Worm (Caenorhabditis elegans): ENCODE measurements around the gene sru-25.
"Not testable (repeated sequence)": the region's sequence is repeated elsewhere in the genome, so short reads cannot be mapped to it uniquely, and the experiment has no call there.

sru-25 gene

ce11 chrV:660210-660609 is 13.9 kb downstream of the sru-25 start, which contains the start of gene F31F4.17:
Gene F31F4.17, minus strand, starts transcription at chrV:660310.
- TF ChIP-seq pha-4 (tag; optimal IDR thresholded peaks at IDR 0.05) (no peak), che-1 (tag; optimal IDR thresholded peaks at IDR 0.05) (no peak), T23F11.4 (GFP tag; optimal IDR thresholded peaks at IDR 0.05) (no peak), ceh-48 (tag; optimal IDR thresholded peaks at IDR 0.05) (no peak), hlh-6 (tag; optimal IDR thresholded peaks at IDR 0.05) (no peak), C08G9.2 (tag; optimal IDR thresholded peaks at IDR 0.05) (no peak), ceh-9 (tag; optimal IDR thresholded peaks at IDR 0.05) (no peak), ref-2 (tag; optimal IDR thresholded peaks at IDR 0.05) (no peak), lin-11 (tag; optimal IDR thresholded peaks at IDR 0.05) (no peak), ceh-6 (GFP tag; optimal IDR thresholded peaks at IDR 0.05) (no peak), K09A11.1 (tag; optimal IDR thresholded peaks at IDR 0.05; ENCODE audit: insufficient read depth) (no peak), ceh-34 (tag; optimal IDR thresholded peaks at IDR 0.05) (no peak), npax-4 (tag; optimal IDR thresholded peaks at IDR 0.05) (no peak), pag-3 (tag; optimal IDR thresholded peaks at IDR 0.05; ENCODE audit: borderline replicate concordance) (no peak)

- 0 out of 2 replicates have a peak, but pooled peaks have one; percentile 49 for TF ChIP-seq unc-3 (GFP tag; conservative IDR thresholded peaks at IDR 0.05)
- TF ChIP-seq unc-3 (tag; optimal IDR thresholded peaks at IDR 0.05): not testable (repeated sequence)
Observed at ce11 chrV:658140-658539, 16.0 kb downstream of the sru-25 start.

- no peak for TF ChIP-seq sdc-2 (tag; optimal IDR thresholded peaks at IDR 0.05)
- TF ChIP-seq K09A11.1 (tag; optimal IDR thresholded peaks at IDR 0.05; ENCODE audit: insufficient read depth): no peak
- no peak for TF ChIP-seq lim-6 (tag; optimal IDR thresholded peaks at IDR 0.05)
- TF ChIP-seq pqm-1 (tag; optimal IDR thresholded peaks at IDR 0.05): no peak
- TF ChIP-seq ama-1 (optimal IDR thresholded peaks at IDR 0.05): no peak
- no peak for TF ChIP-seq nhr-232 (tag; optimal IDR thresholded peaks at IDR 0.05)
- no peak for TF ChIP-seq tbx-7 (tag; optimal IDR thresholded peaks at IDR 0.05)
- no peak for TF ChIP-seq Y22D7AL.16 (tag; optimal IDR thresholded peaks at IDR 0.05)
- no peak for TF ChIP-seq unc-3 (GFP tag; conservative IDR thresholded peaks at IDR 0.05)
- no peak for TF ChIP-seq unc-3 (tag; optimal IDR thresholded peaks at IDR 0.05)
- TF ChIP-seq unc-42 (tag; optimal IDR thresholded peaks at IDR 0.05): no peak
- TF ChIP-seq T23F11.4 (GFP tag; optimal IDR thresholded peaks at IDR 0.05): no peak
- no peak for TF ChIP-seq eyg-1 (tag; optimal IDR thresholded peaks at IDR 0.05)
- no peak for TF ChIP-seq fkh-10 (GFP tag; optimal IDR thresholded peaks at IDR 0.05)
- TF ChIP-seq rnt-1 (tag; optimal IDR thresholded peaks at IDR 0.05): no peak
- no peak for TF ChIP-seq ttx-3 (tag; optimal IDR thresholded peaks at IDR 0.05)
- TF ChIP-seq nhr-11 (tag; optimal IDR thresholded peaks at IDR 0.05): no peak
Observed at ce11 chrV:657678-658077, 16.4 kb downstream of the sru-25 start, which contains the start of gene srh-246. Gene srh-246, minus strand, starts transcription at chrV:657778.

ce11 chrV:655823-656222 is 18.3 kb downstream of the sru-25 start, which contains the start of gene srh-245:
Gene srh-245, minus strand, starts transcription at chrV:655923.
- TF ChIP-seq F13H6.1 (tag; optimal IDR thresholded peaks at IDR 0.05): no peak
- no peak for TF ChIP-seq pat-9 (tag; optimal IDR thresholded peaks at IDR 0.05)
- TF ChIP-seq sox-2 (GFP tag; IDR thresholded peaks at IDR 0.05): no peak
- TF ChIP-seq hlh-30 (tag; optimal IDR thresholded peaks at IDR 0.05; ENCODE audit: insufficient read depth): no peak
- TF ChIP-seq npax-4 (tag; optimal IDR thresholded peaks at IDR 0.05): no peak
- TF ChIP-seq K02D7.2 (tag; optimal IDR thresholded peaks at IDR 0.05): no peak
- TF ChIP-seq zip-5 (tag; optimal IDR thresholded peaks at IDR 0.05): no peak
- no peak for TF ChIP-seq ttx-3 (tag; optimal IDR thresholded peaks at IDR 0.05)
- no peak for TF ChIP-seq ceh-34 (tag; optimal IDR thresholded peaks at IDR 0.05)
- no peak for TF ChIP-seq pha-4 (tag; optimal IDR thresholded peaks at IDR 0.05)
- no peak for TF ChIP-seq tbx-2 (tag; optimal IDR thresholded peaks at IDR 0.05)
- TF ChIP-seq dmd-4 (tag; optimal IDR thresholded peaks at IDR 0.05; ENCODE audit: borderline replicate concordance): no peak
- TF ChIP-seq ceh-48 (tag; optimal IDR thresholded peaks at IDR 0.05): no peak
- TF ChIP-seq sdc-2 (tag; optimal IDR thresholded peaks at IDR 0.05): no peak
- TF ChIP-seq gmeb-2 (tag; optimal IDR thresholded peaks at IDR 0.05): no peak

All from whole organism, late embryonic.